Fruit fly (Drosophila melanogaster) S2 (cell line): ENCODE data around the gene Desi.

Source experiments
- CG8478 ChIP-seq: fragments of >200 bp; optimal IDR thresholded peaks from 2 replicates; lab custom pipeline; 2018
- CTCF ChIP-seq, 2 experiments: fragments of >200 bp; optimal IDR thresholded peaks; 2 replicates each; lab custom pipeline; 2018

- TF ChIP-seq CG8478 = no peak
- TF ChIP-seq CTCF (optimal IDR thresholded peaks at IDR 0.05; lab: Kevin White, UChicago) = no peak
These were observed 47.6 kb downstream of the Desi start, which contains the start of gene Cad86C for dm6 chr3R:10826796-10827524.
